Worm (Caenorhabditis elegans) whole organism, L4/young adult: Measurements from ENCODE around the gene ZC477.7.

Experiments used
- W03F9.2 ChIP-seq: fragments of 150-350 bp; optimal IDR thresholded peaks from 2 replicates; lab custom pipeline; 2014; ENCODE audit warnings: missing biosample characterization, missing genetic modification characterization
- dao-5 ChIP-seq: sonication (generic microtip); optimal IDR thresholded peaks from 2 replicates; lab custom pipeline; 2016; ENCODE audit warnings: missing genotype, missing genetic modification characterization, moderate library complexity, missing compliant biosample characterization
- him-1 ChIP-seq: sonication (generic microtip); optimal IDR thresholded peaks from 2 replicates; lab custom pipeline; 2016; ENCODE audit warnings: missing genotype, missing genetic modification reagents, missing genetic modification characterization, missing compliant biosample characterization

Gene ZC477.7

DNA sequence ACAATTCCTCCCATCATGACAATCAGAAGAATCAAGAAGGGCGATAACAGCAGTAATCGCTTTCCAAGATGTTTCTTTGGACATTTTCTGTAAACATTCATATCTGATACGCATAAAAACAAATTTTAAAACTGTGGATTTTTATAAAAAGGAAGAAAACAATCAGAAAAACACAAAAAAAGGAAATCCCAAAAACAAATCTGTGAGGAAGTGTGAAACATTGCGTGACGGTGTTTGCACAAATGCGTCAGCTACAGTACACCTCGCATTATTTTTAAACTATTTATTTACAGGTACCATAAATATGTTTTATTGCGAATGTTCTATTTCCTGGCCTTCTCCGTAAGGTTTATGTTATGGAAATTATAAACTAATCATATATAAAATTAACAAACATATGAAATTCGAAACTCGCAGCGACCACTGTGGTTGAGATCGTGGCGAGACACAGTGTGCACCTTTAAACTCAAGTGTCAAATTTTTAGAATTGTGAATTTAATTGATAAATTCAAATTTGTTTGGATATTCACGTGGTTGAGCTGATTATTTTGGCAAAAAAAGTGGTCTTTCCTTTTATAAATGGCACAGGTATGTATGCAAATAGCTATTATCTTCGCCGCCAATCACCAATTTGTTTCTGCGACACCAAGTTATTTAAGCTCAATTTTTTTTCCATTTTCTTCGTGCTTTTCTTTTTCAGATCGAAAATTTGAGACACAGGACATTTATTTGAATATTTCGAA, 10.2 kb upstream of the ZC477.7 start, which contains the start of the genes C34D4.10 and str-48:
Gene C34D4.10, minus strand, starts transcription at position 101 of the 743 bp plus-strand sequence.
Gene str-48, plus strand, starts transcription at position 693 of the 743 bp plus-strand sequence.
- TF ChIP-seq him-1, result no peak
- TF ChIP-seq dao-5, result no peak
- TF ChIP-seq W03F9.2, result no peak

DNA sequence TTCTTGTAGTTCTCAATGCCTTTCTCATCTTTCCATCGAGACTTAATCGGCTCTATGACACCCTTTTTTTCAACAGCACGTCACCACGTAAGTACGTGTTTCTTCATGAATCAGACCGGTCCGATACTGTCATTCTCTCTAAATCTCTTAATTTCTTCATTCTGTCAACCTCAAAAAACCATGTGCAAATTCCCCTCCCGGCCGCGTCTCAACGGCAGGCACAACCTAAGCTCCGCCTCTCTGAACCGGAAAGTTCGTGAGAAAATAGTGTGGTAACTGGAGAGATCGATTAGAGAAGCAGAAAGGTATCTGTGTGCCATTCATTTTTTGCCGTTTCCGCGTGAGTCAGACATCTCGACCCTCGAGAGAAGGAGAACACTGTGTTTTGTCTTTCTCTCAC, 3.3 kb upstream of the ZC477.7 start, which contains the start of gene nas-8:
Gene nas-8, plus strand, starts transcription at position 301 of the 400 bp plus-strand sequence.
- TF ChIP-seq him-1 (no peak), W03F9.2 (no peak), dao-5 (no peak)

DNA sequence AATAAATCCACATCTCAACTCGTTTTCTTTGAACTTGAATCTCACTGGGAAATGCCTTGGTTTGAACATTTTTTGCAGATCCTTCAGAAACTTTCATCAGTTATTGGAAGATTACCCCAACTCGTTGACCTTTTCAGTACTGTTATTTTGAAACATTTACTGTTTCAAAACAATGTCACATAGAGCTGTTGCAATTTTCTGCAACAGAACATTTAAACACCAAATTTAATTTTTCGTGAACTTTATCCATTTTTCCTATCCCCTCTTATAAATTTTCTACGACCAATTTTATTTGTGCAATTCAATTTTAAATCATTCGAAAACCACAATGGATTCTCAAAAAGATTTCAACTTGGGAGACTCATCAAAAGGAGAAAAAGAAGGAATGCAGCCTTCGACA, 3.4 kb downstream of the ZC477.7 start, which contains the start of gene ZC477.2:
Gene ZC477.2, plus strand, starts transcription at position 301 of the 400 bp plus-strand sequence.
- TF ChIP-seq dao-5 (no peak), him-1 (no peak), W03F9.2 (no peak)

DNA sequence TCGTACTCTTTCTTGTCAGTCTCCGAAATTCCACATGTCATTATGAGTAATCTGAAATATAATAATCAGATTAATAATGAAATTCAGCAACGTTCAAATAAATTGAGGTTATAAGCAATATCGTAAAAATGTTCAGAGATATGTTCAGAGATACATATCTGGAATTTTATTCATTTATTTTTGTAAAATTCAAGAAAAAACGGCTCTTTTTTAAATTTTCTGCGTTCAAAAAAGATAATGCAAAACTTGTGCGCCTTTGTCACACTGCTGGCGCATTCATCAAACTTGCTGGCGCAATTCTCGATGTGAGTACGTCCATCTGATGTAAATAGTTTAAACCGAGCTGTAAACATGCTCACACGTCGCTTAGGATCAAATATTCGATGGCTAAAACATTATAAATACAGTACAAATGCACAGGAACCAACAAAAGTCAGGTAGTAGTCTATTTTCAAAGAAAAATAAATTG, 8.0 kb downstream of the ZC477.7 start, which contains the start of the genes rde-8 and ZC477.3:
Gene rde-8, minus strand, starts transcription at position 51 of the 469 bp plus-strand sequence.
Gene ZC477.3, plus strand, starts transcription at position 282 of the 469 bp plus-strand sequence.
- TF ChIP-seq W03F9.2, result peak; percentile 75
- no peak for TF ChIP-seq him-1

DNA sequence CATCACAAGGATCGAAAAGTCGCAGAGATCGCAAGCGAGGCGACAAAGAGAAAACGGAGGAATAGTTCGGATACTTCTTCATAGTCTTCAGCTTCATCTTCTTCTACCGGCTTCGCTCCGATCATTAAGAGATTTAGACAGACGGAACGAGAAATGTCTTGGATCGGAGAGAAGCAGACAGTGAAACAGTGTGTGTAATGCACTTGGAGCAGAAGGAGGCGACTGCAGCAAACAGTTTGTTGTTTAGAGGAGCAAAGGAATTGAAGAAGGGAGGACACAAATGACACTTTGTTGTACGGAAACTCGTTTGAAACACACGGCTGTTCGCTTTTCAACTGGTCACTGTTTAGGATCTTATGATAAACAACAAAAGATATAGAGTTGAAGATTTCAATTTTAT, 11.9 kb downstream of the ZC477.7 start:
- TF ChIP-seq dao-5, result no peak
- no peak for TF ChIP-seq him-1
- TF ChIP-seq W03F9.2, result no peak

DNA sequence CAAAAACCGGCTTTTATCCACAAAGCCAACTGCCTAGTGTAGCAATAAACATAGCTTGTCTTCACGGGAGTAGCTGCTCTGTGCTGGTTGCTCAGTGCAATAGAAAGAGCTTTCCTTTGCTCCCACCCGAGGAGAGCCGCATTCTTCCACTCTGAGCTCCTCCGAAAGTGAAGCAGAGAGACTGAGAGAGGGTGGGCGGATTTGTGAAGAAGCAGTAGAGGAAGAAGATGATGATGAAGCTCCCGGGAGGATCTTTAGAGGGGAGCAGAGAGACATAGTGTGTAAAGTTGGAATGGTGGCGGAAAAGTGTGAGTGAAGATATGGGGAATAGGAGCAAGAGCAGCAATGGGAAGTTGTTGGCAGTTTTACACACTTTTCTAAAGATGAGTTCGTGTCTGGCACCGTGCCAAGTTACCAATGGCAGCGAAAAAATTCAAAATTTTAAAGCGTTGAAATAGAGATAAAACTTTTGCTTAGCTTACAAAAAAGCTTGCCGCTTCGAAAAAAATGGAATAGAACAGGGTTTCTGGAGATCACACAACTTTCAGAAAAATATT, 12.7 kb downstream of the ZC477.7 start, which contains the start of gene ZC477.4:
Gene ZC477.4, minus strand, starts transcription at position 276 of the 557 bp plus-strand sequence.
- TF ChIP-seq W03F9.2 (no peak), him-1 (no peak), dao-5 (no peak)

DNA sequence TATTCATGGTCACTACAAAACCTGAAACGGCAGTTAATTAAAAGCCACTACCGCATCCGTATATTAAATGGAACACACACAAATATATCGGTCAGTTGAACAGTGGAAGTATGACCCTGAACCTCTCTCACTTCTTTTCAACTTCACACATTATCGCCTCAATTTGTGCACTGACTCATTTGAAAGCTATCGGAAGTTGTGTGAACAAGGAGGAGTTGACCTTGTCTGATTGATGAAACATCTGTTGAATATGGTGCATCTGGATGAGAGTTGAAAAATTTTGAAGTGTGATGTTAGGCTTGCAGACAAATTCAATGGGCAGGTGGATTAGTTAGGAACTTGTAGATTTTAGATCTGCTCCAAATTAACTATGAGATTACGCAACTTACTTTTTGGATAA, 13.8 kb downstream of the ZC477.7 start:
- no peak for TF ChIP-seq dao-5
- TF ChIP-seq W03F9.2, result no peak
- TF ChIP-seq him-1, result no peak

DNA sequence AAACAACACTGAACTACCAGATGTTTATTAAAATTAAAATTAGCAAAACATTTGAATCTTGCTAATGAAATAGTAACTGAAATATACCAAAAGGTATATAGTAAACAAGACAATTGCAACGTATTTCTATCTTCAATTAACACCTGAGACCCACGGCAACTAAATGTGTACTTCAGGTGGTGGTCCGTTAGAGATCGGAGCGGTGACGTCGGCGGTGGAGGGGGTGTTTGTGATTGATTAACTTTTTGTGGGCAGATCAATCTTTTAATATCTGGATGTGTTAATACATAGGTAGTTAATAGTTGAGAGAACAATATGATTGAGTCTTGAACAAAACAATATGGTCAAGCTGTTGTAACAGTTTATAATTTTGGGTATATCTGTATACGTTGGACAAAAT, 15.2 kb downstream of the ZC477.7 start:
- no peak for TF ChIP-seq him-1
- TF ChIP-seq W03F9.2, result no peak
- TF ChIP-seq dao-5, result no peak

DNA sequence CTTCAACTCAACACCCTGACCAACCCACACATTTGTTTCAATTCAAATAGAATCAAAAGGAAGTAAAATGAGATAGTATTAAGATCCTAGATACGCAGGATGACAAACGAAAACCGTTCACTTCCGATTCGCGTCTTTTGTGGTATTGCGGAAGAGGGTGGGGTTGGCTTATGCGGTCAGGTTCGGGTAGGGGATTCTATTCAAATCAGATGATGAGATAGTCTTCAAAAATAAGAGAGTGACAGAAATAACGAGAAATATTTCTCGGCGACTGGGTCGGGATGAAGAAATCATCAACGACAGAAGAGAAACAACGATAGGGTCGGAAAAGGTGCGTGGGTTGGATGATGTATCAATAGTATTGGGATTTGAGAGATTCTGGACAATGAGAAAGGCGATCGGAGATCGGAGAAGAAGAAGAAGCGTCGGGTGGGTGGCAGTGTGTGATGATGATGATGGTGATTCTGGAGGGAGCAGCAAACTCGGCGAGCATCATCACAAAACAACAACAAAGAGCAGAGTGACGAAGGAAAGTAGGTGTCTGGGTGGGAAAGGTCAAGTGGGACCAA, 15.8 kb downstream of the ZC477.7 start:
- TF ChIP-seq him-1, result no peak
- TF ChIP-seq W03F9.2, result no peak
- TF ChIP-seq dao-5, result no peak

DNA sequence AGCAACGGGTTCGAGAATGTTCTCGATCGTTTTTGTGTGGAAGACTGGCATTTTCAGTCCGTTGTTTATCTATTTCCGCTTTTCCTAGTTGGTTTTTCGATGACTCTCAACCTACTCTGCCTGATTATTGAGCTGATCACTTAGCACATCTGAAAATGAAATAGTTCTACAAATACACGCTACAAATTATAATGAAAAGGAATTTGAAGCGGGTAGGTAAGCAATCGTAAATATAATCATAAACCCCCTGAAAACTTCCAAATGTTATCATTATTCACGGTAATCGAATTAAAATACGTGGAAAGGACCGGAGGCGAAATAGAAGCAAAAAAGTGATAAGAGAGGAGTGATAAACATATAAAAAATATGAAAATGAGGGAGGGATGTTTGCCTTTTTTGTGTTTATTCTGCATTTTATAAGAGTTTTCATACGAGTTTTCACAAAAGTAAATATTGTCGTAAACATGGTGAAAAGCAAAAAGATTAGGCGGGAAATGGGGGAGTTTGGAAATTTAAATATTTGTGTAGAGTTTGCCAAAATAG, 17.0 kb downstream of the ZC477.7 start, which contains the start of gene deb-1:
Gene deb-1, minus strand, starts transcription at position 51 of the 543 bp plus-strand sequence.
- TF ChIP-seq him-1 (no peak), W03F9.2 (no peak), dao-5 (no peak)

DNA sequence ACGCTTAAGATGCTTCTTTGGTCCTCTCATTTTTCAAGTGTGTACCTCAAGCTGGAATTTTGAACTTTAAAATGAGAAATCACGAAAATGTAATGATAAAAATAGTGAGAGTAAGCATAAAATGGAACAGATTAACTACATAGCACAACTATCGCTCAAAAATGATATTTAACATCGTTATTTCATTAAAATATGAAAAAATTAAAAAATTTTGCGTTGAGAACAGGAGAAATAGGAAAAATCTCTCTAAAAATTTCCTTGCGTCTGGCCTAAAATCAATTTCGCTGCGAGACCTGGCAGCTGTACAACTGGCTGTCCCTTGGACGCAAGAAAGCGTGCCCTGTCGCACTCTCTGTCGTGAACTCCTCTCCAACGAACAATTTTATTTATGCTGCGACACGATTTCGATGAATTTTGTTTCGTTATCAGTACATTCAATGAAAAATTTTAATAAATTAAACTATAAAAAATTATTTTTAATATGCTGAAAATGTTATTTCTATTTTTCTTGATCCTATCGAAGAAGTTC, 26.6 kb downstream of the ZC477.7 start, which contains the start of gene rps-4:
Gene rps-4, minus strand, starts transcription at position 51 of the 529 bp plus-strand sequence.
- TF ChIP-seq dao-5 (no peak), him-1 (peak; percentile 56), W03F9.2 (peak; percentile 97)

DNA sequence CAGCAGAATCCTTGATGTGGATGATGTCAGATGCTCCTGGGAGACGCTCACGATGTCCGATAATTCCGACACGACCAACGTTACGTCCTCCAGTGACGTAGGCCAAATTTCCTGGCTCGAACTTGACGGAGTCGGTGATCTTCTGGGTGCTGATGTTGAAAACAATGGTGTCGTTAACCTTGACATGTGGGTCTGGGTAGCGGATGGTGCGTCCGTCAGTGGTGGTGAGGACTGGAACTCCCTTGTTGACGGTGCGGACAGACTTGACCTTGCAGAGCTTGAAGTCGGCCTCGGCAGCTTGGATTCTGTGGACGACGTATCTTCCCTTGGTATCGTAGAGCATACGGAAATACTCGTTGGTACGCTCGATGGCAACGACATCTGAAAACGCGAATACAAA, 27.3 kb downstream of the ZC477.7 start:
- no peak for TF ChIP-seq him-1
- TF ChIP-seq W03F9.2, result no peak
- TF ChIP-seq dao-5, result no peak

DNA sequence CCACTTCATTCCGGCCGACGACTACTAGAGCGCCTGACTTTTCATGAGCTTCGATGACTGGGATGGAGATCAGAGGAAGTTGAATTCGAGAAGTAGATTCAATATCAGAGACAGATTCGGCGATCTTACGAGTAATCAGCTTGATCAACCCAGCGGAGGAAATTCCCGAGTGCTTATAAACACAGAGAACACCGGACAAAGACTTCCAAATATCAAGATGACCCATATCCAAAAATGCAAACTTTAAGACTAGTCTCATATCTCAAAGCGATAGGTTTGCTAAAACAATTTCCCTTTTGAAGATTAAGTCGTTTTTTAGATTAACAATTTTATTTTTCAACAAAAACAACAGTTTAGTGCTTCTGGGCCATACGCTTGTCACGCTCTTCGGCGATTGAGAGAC, 27.9 kb downstream of the ZC477.7 start, which contains the start of gene Y43B11AR.3:
Gene Y43B11AR.3, minus strand, starts transcription at position 335 of the 403 bp plus-strand sequence.
- TF ChIP-seq W03F9.2 (peak; percentile 3), him-1 (no peak), dao-5 (peak; percentile 62)

DNA sequence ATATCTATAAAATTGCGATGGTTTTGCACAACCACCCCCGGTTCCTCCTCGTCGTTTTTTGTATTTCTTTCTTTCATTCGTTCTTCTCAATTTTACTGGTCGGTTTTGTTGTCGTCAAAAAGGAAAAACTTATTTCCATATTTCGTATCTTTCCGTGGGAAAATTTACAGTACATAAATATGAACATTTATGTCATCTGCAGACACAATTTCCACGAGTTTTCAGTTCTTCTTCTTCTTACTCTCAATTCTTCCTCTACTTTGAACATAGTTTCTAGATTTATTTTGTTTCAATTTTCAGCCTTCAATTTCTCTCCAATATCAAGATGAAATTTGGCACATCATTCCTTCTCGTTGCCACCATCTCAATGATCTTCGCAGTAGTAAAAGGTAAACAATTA, 30.0 kb downstream of the ZC477.7 start, which contains the start of gene Y43B11AR.1:
Gene Y43B11AR.1, plus strand, starts transcription at position 301 of the 400 bp plus-strand sequence.
- no peak for TF ChIP-seq W03F9.2
- no peak for TF ChIP-seq dao-5
- TF ChIP-seq him-1, result no peak

DNA sequence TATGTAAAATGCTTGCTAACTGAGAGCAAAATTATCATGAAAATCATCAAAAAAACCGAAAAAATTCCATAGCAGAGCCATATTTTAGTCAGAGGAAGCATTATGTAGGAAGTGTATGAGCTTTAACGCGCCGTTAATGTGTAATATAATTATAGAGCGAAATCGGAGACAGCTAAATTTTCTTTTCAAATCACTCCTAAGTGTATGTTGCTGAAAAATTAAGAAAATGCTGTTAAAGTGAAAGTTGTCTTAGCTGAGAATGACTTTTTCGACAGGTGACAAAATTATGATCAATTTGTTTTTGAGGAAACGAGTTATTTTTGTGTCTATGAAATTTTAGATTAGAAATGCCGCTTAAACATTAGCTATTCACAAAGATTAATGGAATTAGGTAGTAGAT, 36.2 kb downstream of the ZC477.7 start, which contains the start of gene srg-50:
Gene srg-50, minus strand, starts transcription at position 101 of the 400 bp plus-strand sequence.
- TF ChIP-seq W03F9.2 (no peak), dao-5 (no peak), him-1 (no peak)
